Fruit fly (Drosophila melanogaster) whole organism, embryonic: ENCODE results near the gene CG42263.

ENCODE experiments used
- CG12219 ChIP-seq: fragments of 200-800 bp; sonication (Bioruptor generic); optimal IDR thresholded peaks from 3 replicates; lab custom pipeline; 2018; ENCODE audit warnings: missing biosample characterization, mild to moderate bottlenecking, missing genetic modification characterization
- CG14014 ChIP-seq: fragments of 200-800 bp; sonication (Bioruptor generic); IDR thresholded peaks from 2 replicates; pipeline ENCODE4 v1.3.6; 2022; ENCODE audit warnings: missing biosample characterization, missing genetic modification characterization
- CG14710 ChIP-seq: fragments of 200-800 bp; sonication (Bioruptor generic); optimal IDR thresholded peaks from 3 replicates; lab custom pipeline; 2019; ENCODE audit warnings: missing biosample characterization, mild to moderate bottlenecking, missing genetic modification characterization, moderate library complexity
- CG15073 ChIP-seq: fragments of 200-800 bp; sonication (Bioruptor generic); optimal IDR thresholded peaks from 2 replicates; lab custom pipeline; 2016; ENCODE audit warnings: missing biosample characterization, missing genetic modification characterization
- CG15514 ChIP-seq: fragments of 200-800 bp; sonication (Bioruptor generic); optimal IDR thresholded peaks from 3 replicates; lab custom pipeline; 2017; ENCODE audit warnings: missing biosample characterization, missing genetic modification characterization, mild to moderate bottlenecking, moderate library complexity, missing genetic modification reagents
- CG1603 ChIP-seq: fragments of 200-800 bp; sonication (Bioruptor generic); optimal IDR thresholded peaks from 2 replicates; lab custom pipeline; 2019; ENCODE audit warnings: missing biosample characterization, mild to moderate bottlenecking, missing genetic modification characterization, moderate library complexity
- CG17612 ChIP-seq: fragments of 200-800 bp; sonication (Bioruptor generic); IDR thresholded peaks from 2 replicates; pipeline ENCODE4 v1.3.6; 2022; ENCODE audit warnings: missing biosample characterization, missing genetic modification characterization
- CG18476 ChIP-seq: fragments of 200-800 bp; sonication (Bioruptor generic); optimal IDR thresholded peaks from 2 replicates; lab custom pipeline; 2016; ENCODE audit warnings: missing biosample characterization, mild to moderate bottlenecking, missing genetic modification characterization
- CG18619 ChIP-seq: fragments of 200-800 bp; sonication (Bioruptor generic); optimal IDR thresholded peaks from 3 replicates; lab custom pipeline; 2017; ENCODE audit warnings: missing biosample characterization, mild to moderate bottlenecking, missing genetic modification characterization
- CG2116 ChIP-seq: fragments of 200-800 bp; sonication (Bioruptor generic); optimal IDR thresholded peaks from 3 replicates; lab custom pipeline; 2018; ENCODE audit warnings: missing biosample characterization, mild to moderate bottlenecking, missing genetic modification characterization
- CG2712 ChIP-seq: fragments of 200-800 bp; optimal IDR thresholded peaks from 3 replicates; lab custom pipeline; 2019; ENCODE audit warnings: missing biosample characterization, mild to moderate bottlenecking, missing genetic modification characterization, moderate library complexity
- CG30020 ChIP-seq: fragments of 200-800 bp; optimal IDR thresholded peaks from 2 replicates; lab custom pipeline; 2019; ENCODE audit warnings: missing biosample characterization, mild to moderate bottlenecking, missing genetic modification characterization, moderate library complexity
- CG3163 ChIP-seq: fragments of 200-800 bp; sonication (Bioruptor generic); optimal IDR thresholded peaks from 3 replicates; lab custom pipeline; 2016; ENCODE audit warnings: missing biosample characterization, missing genetic modification characterization
- CG32767 ChIP-seq: fragments of 200-800 bp; sonication (Bioruptor generic); IDR thresholded peaks from 2 replicates; pipeline ENCODE4 v1.3.6; 2022; ENCODE audit warnings: missing biosample characterization, missing genetic modification characterization
- CG33213 ChIP-seq: fragments of 200-800 bp; sonication (Bioruptor generic); optimal IDR thresholded peaks from 3 replicates; lab custom pipeline; 2016; ENCODE audit warnings: missing biosample characterization, missing genetic modification characterization
- CG4360 ChIP-seq: fragments of 200-800 bp; sonication (Bioruptor generic); IDR thresholded peaks from 2 replicates; pipeline ENCODE4 v1.3.6; 2022; ENCODE audit warnings: missing biosample characterization, missing genetic modification characterization
- CG43689 ChIP-seq: fragments of 200-800 bp; sonication (Bioruptor generic); IDR thresholded peaks from 2 replicates; pipeline ENCODE4 v1.3.6; 2022; ENCODE audit warnings: missing biosample characterization, missing genetic modification characterization
- CG4730 ChIP-seq: fragments of 200-800 bp; sonication (Bioruptor generic); IDR thresholded peaks from 2 replicates; pipeline ENCODE4 v1.3.6; 2022; ENCODE audit warnings: missing biosample characterization, missing genetic modification characterization
- CG6254 ChIP-seq: fragments of 200-800 bp; sonication (Bioruptor generic); optimal IDR thresholded peaks from 3 replicates; lab custom pipeline; 2017; ENCODE audit warnings: mild to moderate bottlenecking, missing biosample characterization, missing genetic modification reagents, missing genetic modification characterization
- CG6683 ChIP-seq: fragments of 200-800 bp; sonication (Bioruptor generic); optimal IDR thresholded peaks from 2 replicates; lab custom pipeline; 2017; ENCODE audit warnings: missing biosample characterization, mild to moderate bottlenecking, missing genetic modification characterization, missing genetic modification reagents
- CG8924 ChIP-seq: fragments of 200-800 bp; optimal IDR thresholded peaks from 3 replicates; lab custom pipeline; 2019; ENCODE audit warnings: missing biosample characterization, mild to moderate bottlenecking, missing genetic modification characterization, moderate library complexity
- Deaf1 ChIP-seq: fragments of 200-800 bp; optimal IDR thresholded peaks from 3 replicates; lab custom pipeline; 2019; ENCODE audit warnings: missing biosample characterization, mild to moderate bottlenecking, missing genetic modification characterization, moderate library complexity
- Doc2 ChIP-seq: fragments of 200-800 bp; sonication (Bioruptor generic); IDR thresholded peaks from 2 replicates; pipeline ENCODE4 v1.3.6; 2022; ENCODE audit warnings: missing biosample characterization, missing genetic modification characterization
- Dp ChIP-seq: fragments of 200-800 bp; sonication (Bioruptor generic); optimal IDR thresholded peaks from 2 replicates; lab custom pipeline; 2018; ENCODE audit warnings: missing biosample characterization, mild to moderate bottlenecking, missing genetic modification characterization, moderate library complexity
- HmgZ ChIP-seq: fragments of 200-800 bp; sonication (Bioruptor generic); optimal IDR thresholded peaks from 2 replicates; lab custom pipeline; 2018; ENCODE audit warnings: missing biosample characterization, mild to moderate bottlenecking, missing genetic modification characterization
- Lim3 ChIP-seq: fragments of 200-800 bp; sonication (Bioruptor generic); IDR thresholded peaks from 2 replicates; pipeline ENCODE4 v1.3.6; 2022; ENCODE audit warnings: missing biosample characterization, missing genetic modification characterization
- MESR4 ChIP-seq: fragments of 200-800 bp; sonication (Bioruptor generic); optimal IDR thresholded peaks from 2 replicates; lab custom pipeline; 2018; ENCODE audit warnings: missing biosample characterization, mild to moderate bottlenecking, missing genetic modification characterization, moderate library complexity
- Neu2 ChIP-seq: fragments of 200-800 bp; sonication (Bioruptor generic); optimal IDR thresholded peaks from 3 replicates; lab custom pipeline; 2016; ENCODE audit warnings: missing biosample characterization, missing genetic modification characterization, borderline replicate concordance
- Nf-YC ChIP-seq: fragments of 200-800 bp; optimal IDR thresholded peaks from 3 replicates; lab custom pipeline; 2019; ENCODE audit warnings: missing biosample characterization, mild to moderate bottlenecking, missing genetic modification characterization, moderate library complexity
- PHDP ChIP-seq: fragments of 200-800 bp; sonication (Bioruptor generic); optimal IDR thresholded peaks from 3 replicates; lab custom pipeline; 2018; ENCODE audit warnings: missing biosample characterization, mild to moderate bottlenecking, missing genetic modification characterization, moderate library complexity
- Rx ChIP-seq: fragments of 200-800 bp; sonication (Bioruptor generic); IDR thresholded peaks from 2 replicates; pipeline ENCODE4 v1.3.6; 2022; ENCODE audit warnings: missing biosample characterization, missing genetic modification characterization
- Sin3A ChIP-seq: fragments of >200 bp; optimal IDR thresholded peaks from 2 replicates; lab custom pipeline; 2018
- Stat92E ChIP-seq, 3 experiments: fragments of >200 bp in 2 of 3; fragments of 200-800 bp in 1 of 3; sonication (Bioruptor generic) in 1 of 3; optimal IDR thresholded peaks; 2 replicates each; lab custom pipeline; 2017 to 2019; ENCODE audit warnings: missing biosample characterization in 3 of 3, missing genetic modification characterization in 3 of 3, mild to moderate bottlenecking in 1 of 3, moderate library complexity in 1 of 3
- Usf ChIP-seq: fragments of 200-800 bp; sonication (Bioruptor generic); optimal IDR thresholded peaks from 2 replicates; lab custom pipeline; 2017; ENCODE audit warnings: missing genotype, missing biosample characterization, missing genetic modification characterization
- YL-1 ChIP-seq: fragments of 200-800 bp; sonication (Bioruptor generic); optimal IDR thresholded peaks from 3 replicates; lab custom pipeline; 2017; ENCODE audit warnings: missing biosample characterization, mild to moderate bottlenecking, missing genetic modification characterization
- btn ChIP-seq: fragments of 200-800 bp; sonication (Bioruptor generic); optimal IDR thresholded peaks from 2 replicates; lab custom pipeline; 2016; ENCODE audit warnings: missing biosample characterization, missing genetic modification characterization
- danr ChIP-seq: fragments of 200-800 bp; sonication (Bioruptor generic); IDR thresholded peaks from 2 replicates; pipeline ENCODE4 v1.3.6; 2022; ENCODE audit warnings: missing biosample characterization, missing genetic modification characterization
- dmrt99B ChIP-seq: fragments of 200-800 bp; sonication (Bioruptor generic); optimal IDR thresholded peaks from 2 replicates; lab custom pipeline; 2018; ENCODE audit warnings: missing biosample characterization, mild to moderate bottlenecking, missing genetic modification characterization, moderate library complexity
- esg ChIP-seq: fragments of 200-800 bp; sonication (Bioruptor generic); conservative IDR thresholded peaks from 2 replicates; pipeline ENCODE4 v1.3.6; 2022; ENCODE audit warnings: missing biosample characterization, missing genetic modification characterization
- fd96Cb ChIP-seq: fragments of 200-800 bp; sonication (Bioruptor generic); optimal IDR thresholded peaks from 2 replicates; lab custom pipeline; 2018; ENCODE audit warnings: missing biosample characterization, mild to moderate bottlenecking, missing genetic modification characterization, moderate library complexity
- hbn ChIP-seq: fragments of 200-800 bp; sonication (Bioruptor generic); IDR thresholded peaks from 2 replicates; pipeline ENCODE4 v1.3.6; 2022; ENCODE audit warnings: missing biosample characterization, missing genetic modification characterization; ENCODE audit not compliant: partially characterized antibody
- lola ChIP-seq, 3 experiments: fragments of >200 bp in 2 of 3; fragments of 200-800 bp in 1 of 3; sonication (Bioruptor generic) in 1 of 3; optimal IDR thresholded peaks; 2 replicates each; lab custom pipeline; 2017 to 2019; ENCODE audit warnings: missing biosample characterization in 3 of 3, missing genetic modification characterization in 3 of 3, mild to moderate bottlenecking in 1 of 3, moderate library complexity in 1 of 3
- mam ChIP-seq: fragments of 200-800 bp; sonication (Bioruptor generic); optimal IDR thresholded peaks from 3 replicates; lab custom pipeline; 2016; ENCODE audit warnings: missing biosample characterization, missing genetic modification characterization
- nerfin-2 ChIP-seq: fragments of 200-800 bp; sonication (Bioruptor generic); IDR thresholded peaks from 2 replicates; pipeline ENCODE4 v1.3.6; 2022; ENCODE audit warnings: missing biosample characterization, missing genetic modification characterization; ENCODE audit not compliant: partially characterized antibody
- pzg ChIP-seq: fragments of 200-800 bp; sonication (Bioruptor generic); optimal IDR thresholded peaks from 3 replicates; lab custom pipeline; 2018; ENCODE audit warnings: missing biosample characterization, mild to moderate bottlenecking, missing genetic modification characterization, moderate library complexity
- row ChIP-seq: fragments of 200-800 bp; sonication (Bioruptor generic); IDR thresholded peaks from 3 replicates; pipeline ENCODE4 v1.3.6; 2022; ENCODE audit warnings: missing biosample characterization, missing genetic modification characterization
- toy ChIP-seq: fragments of 200-800 bp; sonication (Bioruptor generic); IDR thresholded peaks from 2 replicates; pipeline ENCODE4 v1.3.6; 2022; ENCODE audit warnings: missing biosample characterization, missing genetic modification characterization
- tup ChIP-seq: fragments of 200-800 bp; sonication (Bioruptor generic); optimal IDR thresholded peaks from 2 replicates; lab custom pipeline; 2016; ENCODE audit warnings: missing biosample characterization, mild to moderate bottlenecking, missing genetic modification characterization, moderate library complexity
- unpg ChIP-seq: fragments of 200-800 bp; sonication (Bioruptor generic); optimal IDR thresholded peaks from 3 replicates; lab custom pipeline; 2018; ENCODE audit warnings: missing biosample characterization, mild to moderate bottlenecking, missing genetic modification characterization, moderate library complexity

Gene CG42263

DNA sequence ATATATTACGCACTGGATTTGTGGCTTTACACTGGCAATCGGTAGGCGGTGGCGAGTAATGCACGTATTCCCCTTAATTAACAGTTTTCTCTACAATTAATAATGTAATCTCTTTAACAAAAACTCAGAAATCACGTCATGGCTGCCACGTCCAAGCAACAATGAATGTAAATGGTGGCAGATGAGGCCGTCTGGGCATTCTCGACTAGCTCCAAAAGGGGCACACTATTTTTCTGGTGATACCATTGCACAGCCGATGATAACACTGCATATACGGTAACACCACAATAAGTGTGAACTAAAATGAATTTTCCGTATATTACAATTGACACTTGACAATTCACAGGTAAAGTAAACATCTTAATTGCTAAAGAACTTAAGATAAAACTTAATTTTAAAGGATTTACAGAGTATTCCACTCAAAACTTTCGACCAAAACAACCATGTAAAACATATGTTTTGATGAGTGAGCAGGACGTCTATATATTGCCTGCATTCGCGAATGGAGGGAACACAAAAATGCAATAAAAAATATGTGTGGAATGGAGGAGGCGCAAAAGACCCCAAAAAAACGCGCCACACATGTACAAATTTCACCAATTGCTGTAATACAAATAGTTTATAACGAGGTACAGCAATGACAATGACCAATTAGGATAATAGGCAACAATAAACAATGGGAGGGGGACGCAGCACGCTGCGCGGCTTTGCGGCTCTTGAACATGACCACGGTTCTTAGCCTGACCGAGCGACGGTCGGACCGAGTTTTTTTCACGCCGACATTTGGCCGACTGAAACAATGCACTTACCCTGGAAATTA is 46.2 kb downstream of the CG42263 start (continued):
- TF ChIP-seq esg (no peak), CG18476 (GFP tag; lab: Kevin White, UChicago) (no peak), Nf-YC (tag; lab: Kevin White, UChicago) (peak; percentile 3), CG32767 (GFP tag; lab: Robert Waterston, UW) (no peak), pzg (GFP tag; lab: Kevin White, UChicago) (peak; percentile 88), Doc2 (GFP tag; lab: Robert Waterston, UW) (no peak), CG14710 (tag; lab: Kevin White, UChicago) (peak; percentile 65), MESR4 (GFP tag; lab: Kevin White, UChicago) (peak; percentile 60), Usf (GFP tag; lab: Kevin White, UChicago) (no peak), CG2116 (GFP tag; lab: Kevin White, UChicago) (peak; percentile 94), fd96Cb (tag; lab: Kevin White, UChicago) (no peak), Deaf1 (tag; lab: Kevin White, UChicago) (no peak), CG12219 (GFP tag; lab: Kevin White, UChicago) (no peak), lola (GFP tag; optimal IDR thresholded peaks at IDR 0.05; lab: Kevin White, UChicago) (no peak), Sin3A (lab: Kevin White, UChicago) (peak; percentile 28), CG15514 (GFP tag; lab: Kevin White, UChicago) (peak; percentile 63), danr (no peak), nerfin-2 (GFP tag; lab: Robert Waterston, UW) (no peak), CG33213 (peak; percentile 51), HmgZ (tag; lab: Kevin White, UChicago) (peak; percentile 33), row (GFP tag; lab: Robert Waterston, UW) (peak; percentile 38; the same call in 1 of the 3 replicates), CG4730 (no peak), CG18619 (GFP tag; lab: Kevin White, UChicago) (no peak), CG17612 (GFP tag; lab: Robert Waterston, UW) (no peak), CG3163 (GFP tag; lab: Kevin White, UChicago) (no peak), CG6683 (GFP tag; lab: Kevin White, UChicago) (no peak), CG6254 (GFP tag; lab: Kevin White, UChicago) (no peak), Neu2 (GFP tag; lab: Kevin White, UChicago) (no peak), CG8924 (tag; lab: Kevin White, UChicago) (peak; percentile 67), Rx (no peak), CG4360 (GFP tag; lab: Robert Waterston, UW) (no peak), Dp (GFP tag; lab: Kevin White, UChicago) (peak; percentile 16), CG2712 (tag; lab: Kevin White, UChicago) (peak; percentile 18), unpg (GFP tag; lab: Kevin White, UChicago) (no peak), CG15073 (no peak), mam (no peak), CG14014 (no peak), tup (no peak), YL-1 (GFP tag; lab: Kevin White, UChicago) (peak; percentile 77), hbn (GFP tag; lab: Robert Waterston, UW) (no peak), Stat92E (GFP tag; optimal IDR thresholded peaks at IDR 0.05; lab: Kevin White, UChicago) (peak in 1 of 3 experiments; percentile 14), CG43689 (GFP tag; lab: Robert Waterston, UW) (no peak), CG1603 (tag; lab: Kevin White, UChicago) (peak; percentile 75), CG30020 (tag; lab: Kevin White, UChicago) (peak; percentile 38), Lim3 (GFP tag; lab: Robert Waterston, UW) (no peak), toy (GFP tag; lab: Robert Waterston, UW) (no peak), dmrt99B (tag; lab: Kevin White, UChicago) (no peak), PHDP (peak; percentile 29), btn (GFP tag; lab: Kevin White, UChicago) (no peak)
